ENCODE assay signal across 3 fruit fly cellular contexts in genomic region chr3R:29572040-29572648, dm6.
TF ChIP-seq lines count a peak whose summit lies in the region.

No protein-coding gene starts in this region.

- TF ChIP-seq CTCF in whole organism, embryonic (GFP tag; optimal IDR thresholded peaks at IDR 0.05; lab: Kevin White, UChicago) = no peak

TF ChIP-seq in whole organism, 6 proteins besides CTCF, POLR2A, EP300 and RAD21:
- TF ChIP-seq pan (optimal IDR thresholded peaks at IDR 0.05; lab: Kevin White, UChicago) (no peak), CG8478 (optimal IDR thresholded peaks at IDR 0.05; lab: Kevin White, UChicago) (peak; percentile 10)

TF ChIP-seq in whole organism, adult, 20 proteins besides CTCF, POLR2A, EP300 and RAD21:
- TF ChIP-seq CG7101 (tag; optimal IDR thresholded peaks at IDR 0.05; lab: Kevin White, UChicago) (no peak), cic (GFP tag; optimal IDR thresholded peaks at IDR 0.05; lab: Kevin White, UChicago) (no peak), Mnt (GFP tag; optimal IDR thresholded peaks at IDR 0.05; lab: Kevin White, UChicago) (no peak), pad (GFP tag; optimal IDR thresholded peaks at IDR 0.05; lab: Kevin White, UChicago) (peak; percentile 38)

TF ChIP-seq in whole organism, embryonic, 481 proteins besides CTCF, POLR2A, EP300 and RAD21 (continues in another document):
- TF ChIP-seq abd-A (tag; optimal IDR thresholded peaks at IDR 0.05; lab: Kevin White, UChicago) = peak; percentile 20
- TF ChIP-seq unc-4 (GFP tag; IDR thresholded peaks at IDR 0.05; lab: Robert Waterston, UW; ENCODE audit: partially characterized antibody) = no peak
- TF ChIP-seq CG11695 (GFP tag; IDR thresholded peaks at IDR 0.05; lab: Robert Waterston, UW) = no peak
- TF ChIP-seq CG9817 (tag; optimal IDR thresholded peaks at IDR 0.05; lab: Kevin White, UChicago) = no peak
- TF ChIP-seq sna (GFP tag; IDR thresholded peaks at IDR 0.05; lab: Robert Waterston, UW; ENCODE audit: partially characterized antibody) = no peak
- TF ChIP-seq CG6791 (GFP tag; IDR thresholded peaks at IDR 0.05; lab: Robert Waterston, UW; ENCODE audit: partially characterized antibody) = no peak
- peak; percentile 75 for TF ChIP-seq Nf-YB (GFP tag; optimal IDR thresholded peaks at IDR 0.05; lab: Kevin White, UChicago)
- peak; percentile 91 for TF ChIP-seq onecut (GFP tag; IDR thresholded peaks at IDR 0.05; lab: Robert Waterston, UW)
- TF ChIP-seq CG16863 (GFP tag; optimal IDR thresholded peaks at IDR 0.05; lab: Kevin White, UChicago) = no peak
- TF ChIP-seq CG17361 (GFP tag; IDR thresholded peaks at IDR 0.05; lab: Robert Waterston, UW) = no peak
- peak; percentile 79 for TF ChIP-seq Ets65A (GFP tag; lab: Kevin White, UChicago)
- TF ChIP-seq HLH54F (GFP tag; optimal IDR thresholded peaks at IDR 0.05; lab: Kevin White, UChicago) = no peak
- TF ChIP-seq BtbVII (GFP tag; optimal IDR thresholded peaks at IDR 0.05; lab: Kevin White, UChicago) = no peak
- no peak for TF ChIP-seq zfh1 (GFP tag; IDR thresholded peaks at IDR 0.05; lab: Robert Waterston, UW)
- no peak for TF ChIP-seq CG11456 (GFP tag; IDR thresholded peaks at IDR 0.05; lab: Robert Waterston, UW)
- no peak for TF ChIP-seq Hr39 (optimal IDR thresholded peaks at IDR 0.05; lab: Kevin White, UChicago)
- TF ChIP-seq Awh (GFP tag; IDR thresholded peaks at IDR 0.05; lab: Robert Waterston, UW) = no peak
- no peak for TF ChIP-seq CG10959 (GFP tag; IDR thresholded peaks at IDR 0.05; lab: Robert Waterston, UW)
- no peak for TF ChIP-seq Dref (GFP tag; IDR thresholded peaks at IDR 0.05; lab: Robert Waterston, UW)
- TF ChIP-seq ac (GFP tag; optimal IDR thresholded peaks at IDR 0.05; lab: Kevin White, UChicago) = no peak
- no peak for TF ChIP-seq CG7745 (tag; optimal IDR thresholded peaks at IDR 0.05; lab: Kevin White, UChicago)
- TF ChIP-seq ewg (GFP tag; optimal IDR thresholded peaks at IDR 0.05; lab: Kevin White, UChicago) = peak; percentile 96
- no peak for TF ChIP-seq pnt (GFP tag; optimal IDR thresholded peaks at IDR 0.05; lab: Kevin White, UChicago)
- no peak for TF ChIP-seq CG2129 (GFP tag; IDR thresholded peaks at IDR 0.05; lab: Robert Waterston, UW; ENCODE audit: partially characterized antibody)
- TF ChIP-seq cas (GFP tag; IDR thresholded peaks at IDR 0.05; lab: Robert Waterston, UW) = no peak
- TF ChIP-seq CG7928 (GFP tag; optimal IDR thresholded peaks at IDR 0.05; lab: Kevin White, UChicago) = no peak
- no peak for TF ChIP-seq CG3838 (GFP tag; optimal IDR thresholded peaks at IDR 0.05; lab: Kevin White, UChicago)
- no peak for TF ChIP-seq nerfin-2 (GFP tag; IDR thresholded peaks at IDR 0.05; lab: Robert Waterston, UW; ENCODE audit: partially characterized antibody)
- no peak for TF ChIP-seq repo (GFP tag; optimal IDR thresholded peaks at IDR 0.05; lab: Kevin White, UChicago)
- no peak for TF ChIP-seq CG4730 (GFP tag; IDR thresholded peaks at IDR 0.05; lab: Robert Waterston, UW)
- no peak for TF ChIP-seq ems (GFP tag; optimal IDR thresholded peaks at IDR 0.05; lab: Kevin White, UChicago)
- no peak for TF ChIP-seq Ravus (GFP tag; IDR thresholded peaks at IDR 0.05; lab: Robert Waterston, UW)
- TF ChIP-seq Usf (GFP tag; optimal IDR thresholded peaks at IDR 0.05; lab: Kevin White, UChicago) = no peak
- no peak for TF ChIP-seq trh (GFP tag; optimal IDR thresholded peaks at IDR 0.05; lab: Kevin White, UChicago)
- TF ChIP-seq mirr (GFP tag; optimal IDR thresholded peaks at IDR 0.05; lab: Kevin White, UChicago) = no peak
- no peak for TF ChIP-seq danr (GFP tag; IDR thresholded peaks at IDR 0.05; lab: Robert Waterston, UW)
- TF ChIP-seq ab (GFP tag; optimal IDR thresholded peaks at IDR 0.05; lab: Kevin White, UChicago) = no peak
- no peak for TF ChIP-seq az2 (GFP tag; optimal IDR thresholded peaks at IDR 0.05; lab: Kevin White, UChicago)
- TF ChIP-seq CG31224 (GFP tag; IDR thresholded peaks at IDR 0.05; lab: Robert Waterston, UW) = no peak
- no peak for TF ChIP-seq Ada2b (GFP tag; IDR thresholded peaks at IDR 0.05; lab: Robert Waterston, UW)
- TF ChIP-seq Fer1 (GFP tag; optimal IDR thresholded peaks at IDR 0.05; lab: Kevin White, UChicago) = no peak
- no peak for TF ChIP-seq gro (GFP tag; optimal IDR thresholded peaks at IDR 0.05; lab: Kevin White, UChicago)
- TF ChIP-seq lov (optimal IDR thresholded peaks at IDR 0.05; lab: Kevin White, UChicago) = no peak
- no peak for TF ChIP-seq lov (GFP tag; IDR thresholded peaks at IDR 0.05; lab: Robert Waterston, UW)
- TF ChIP-seq crc (GFP tag; optimal IDR thresholded peaks at IDR 0.05; lab: Kevin White, UChicago) = no peak
- no peak for TF ChIP-seq ken (GFP tag; IDR thresholded peaks at IDR 0.05; lab: Robert Waterston, UW)
- no peak for TF ChIP-seq CG17186 (GFP tag; optimal IDR thresholded peaks at IDR 0.05; lab: Kevin White, UChicago)
- no peak for TF ChIP-seq tio (GFP tag; optimal IDR thresholded peaks at IDR 0.05; lab: Kevin White, UChicago)
- no peak for TF ChIP-seq Drgx (GFP tag; IDR thresholded peaks at IDR 0.05; lab: Robert Waterston, UW)
- TF ChIP-seq jumu (GFP tag; optimal IDR thresholded peaks at IDR 0.05; lab: Kevin White, UChicago) = no peak
- no peak for TF ChIP-seq stwl (tag; optimal IDR thresholded peaks at IDR 0.05; lab: Kevin White, UChicago)
- no peak for TF ChIP-seq H15 (GFP tag; IDR thresholded peaks at IDR 0.05; lab: Robert Waterston, UW)
- no peak for TF ChIP-seq CG12104 (GFP tag; optimal IDR thresholded peaks at IDR 0.05; lab: Kevin White, UChicago)
- TF ChIP-seq Nf-YA (GFP tag; IDR thresholded peaks at IDR 0.05; lab: Robert Waterston, UW) = no peak
- TF ChIP-seq inv (GFP tag; IDR thresholded peaks at IDR 0.05; lab: Robert Waterston, UW; ENCODE audit: partially characterized antibody) = no peak
- TF ChIP-seq CG10321 (GFP tag; IDR thresholded peaks at IDR 0.05; lab: Robert Waterston, UW) = peak; percentile 78
- no peak for TF ChIP-seq vnd (GFP tag; IDR thresholded peaks at IDR 0.05; lab: Robert Waterston, UW; ENCODE audit: partially characterized antibody)
- peak; percentile 91 for TF ChIP-seq Nf-YC (tag; optimal IDR thresholded peaks at IDR 0.05; lab: Kevin White, UChicago)
- peak; percentile 77 for TF ChIP-seq CG8478 (optimal IDR thresholded peaks at IDR 0.05; lab: Kevin White, UChicago)
- TF ChIP-seq scrt (GFP tag; optimal IDR thresholded peaks at IDR 0.05; lab: Kevin White, UChicago) = no peak
- no peak for TF ChIP-seq CG42726 (GFP tag; IDR thresholded peaks at IDR 0.05; lab: Robert Waterston, UW; ENCODE audit: partially characterized antibody)
- no peak for TF ChIP-seq CG43689 (GFP tag; IDR thresholded peaks at IDR 0.05; lab: Robert Waterston, UW)
- TF ChIP-seq slbo (GFP tag; IDR thresholded peaks at IDR 0.05; lab: Robert Waterston, UW) = no peak
- no peak for TF ChIP-seq CG14050 (GFP tag; IDR thresholded peaks at IDR 0.05; lab: Robert Waterston, UW)
- no peak for TF ChIP-seq CG10209 (GFP tag; optimal IDR thresholded peaks at IDR 0.05; lab: Kevin White, UChicago)
- TF ChIP-seq Trl (optimal IDR thresholded peaks at IDR 0.05; lab: Kevin White, UChicago) = peak; percentile 40 to 42
- TF ChIP-seq Trl (GFP tag; optimal IDR thresholded peaks at IDR 0.05; lab: Kevin White, UChicago) = no peak
- TF ChIP-seq en (GFP tag; optimal IDR thresholded peaks at IDR 0.05; lab: Kevin White, UChicago) = no peak
- no peak for TF ChIP-seq pb (GFP tag; optimal IDR thresholded peaks at IDR 0.05; lab: Kevin White, UChicago)
- no peak for TF ChIP-seq CG6254 (GFP tag; optimal IDR thresholded peaks at IDR 0.05; lab: Kevin White, UChicago)
- TF ChIP-seq Bteb2 (GFP tag; optimal IDR thresholded peaks at IDR 0.05; lab: Kevin White, UChicago) = no peak
- TF ChIP-seq CG16815 (GFP tag; optimal IDR thresholded peaks at IDR 0.05; lab: Kevin White, UChicago) = no peak
- no peak for TF ChIP-seq bowl (GFP tag; IDR thresholded peaks at IDR 0.05; lab: Robert Waterston, UW)
- no peak for TF ChIP-seq YL-1 (GFP tag; optimal IDR thresholded peaks at IDR 0.05; lab: Kevin White, UChicago)
- TF ChIP-seq D19A (tag; optimal IDR thresholded peaks at IDR 0.05; lab: Kevin White, UChicago) = no peak
- peak in 1 of 2 experiments; percentile 66 for TF ChIP-seq tll (GFP tag; optimal IDR thresholded peaks at IDR 0.05; lab: Kevin White, UChicago)
- TF ChIP-seq gce (GFP tag; IDR thresholded peaks at IDR 0.05; lab: Robert Waterston, UW) = no peak
- TF ChIP-seq sqz (GFP tag; optimal IDR thresholded peaks at IDR 0.05; lab: Kevin White, UChicago) = no peak
- no peak for TF ChIP-seq CG1233 (GFP tag; optimal IDR thresholded peaks at IDR 0.05; lab: Kevin White, UChicago)
- TF ChIP-seq unpg (GFP tag; optimal IDR thresholded peaks at IDR 0.05; lab: Kevin White, UChicago) = no peak
- TF ChIP-seq her (GFP tag; optimal IDR thresholded peaks at IDR 0.05; lab: Kevin White, UChicago) = no peak
- TF ChIP-seq CG6765 (GFP tag; optimal IDR thresholded peaks at IDR 0.05; lab: Kevin White, UChicago) = no peak
- no peak for TF ChIP-seq Mrtf (GFP tag; IDR thresholded peaks at IDR 0.05; lab: Robert Waterston, UW)
- TF ChIP-seq wdn (GFP tag; IDR thresholded peaks at IDR 0.05; lab: Robert Waterston, UW) = no peak
- no peak for TF ChIP-seq Bgb (GFP tag; IDR thresholded peaks at IDR 0.05; lab: Robert Waterston, UW; ENCODE audit: partially characterized antibody)
- no peak for TF ChIP-seq CG3726 (GFP tag; IDR thresholded peaks at IDR 0.05; lab: Robert Waterston, UW)
- no peak for TF ChIP-seq CG18764 (GFP tag; optimal IDR thresholded peaks at IDR 0.05; lab: Kevin White, UChicago)
- TF ChIP-seq ro (GFP tag; IDR thresholded peaks at IDR 0.05; lab: Robert Waterston, UW) = no peak
- TF ChIP-seq CG11085 (GFP tag; IDR thresholded peaks at IDR 0.05; lab: Robert Waterston, UW) = no peak
- no peak for TF ChIP-seq CG10431 (GFP tag; optimal IDR thresholded peaks at IDR 0.05; lab: Kevin White, UChicago)
- TF ChIP-seq Adf1 (GFP tag; IDR thresholded peaks at IDR 0.05; lab: Robert Waterston, UW) = peak; percentile 60
